Fruit fly (Drosophila melanogaster) whole organism, prepupa: Measurements from ENCODE around the gene CG12398.

Experiments used
- Blimp-1 ChIP-seq: fragments of 200-800 bp; sonication (Bioruptor generic); optimal IDR thresholded peaks from 3 replicates; lab custom pipeline; 2017; ENCODE audit warnings: missing biosample characterization, missing genetic modification characterization, mild to moderate bottlenecking, moderate library complexity, missing genetic modification reagents
- CG10631 ChIP-seq: fragments of 200-800 bp; sonication (Bioruptor generic); optimal IDR thresholded peaks from 2 replicates; lab custom pipeline; 2016; ENCODE audit warnings: missing biosample characterization, missing genetic modification characterization
- CG10669 ChIP-seq: fragments of 200-800 bp; sonication (Bioruptor generic); optimal IDR thresholded peaks from 3 replicates; lab custom pipeline; 2018; ENCODE audit warnings: missing biosample characterization, mild to moderate bottlenecking, missing genetic modification characterization, moderate library complexity
- CG11294 ChIP-seq: fragments of 200-800 bp; sonication (Bioruptor generic); IDR thresholded peaks from 2 replicates; pipeline ENCODE4 v1.3.6; 2022; ENCODE audit warnings: missing biosample characterization, missing genetic modification characterization
- CG16779 ChIP-seq: fragments of 200-800 bp; sonication (Bioruptor generic); optimal IDR thresholded peaks from 3 replicates; lab custom pipeline; 2017; ENCODE audit warnings: missing biosample characterization, mild to moderate bottlenecking, missing genetic modification characterization
- CG31627 ChIP-seq: fragments of 200-800 bp; sonication (Bioruptor generic); optimal IDR thresholded peaks from 3 replicates; lab custom pipeline; 2016; ENCODE audit warnings: missing biosample characterization, missing genetic modification characterization
- CG32006 ChIP-seq: fragments of 200-800 bp; sonication (Bioruptor generic); optimal IDR thresholded peaks from 3 replicates; lab custom pipeline; 2017; ENCODE audit warnings: missing biosample characterization, mild to moderate bottlenecking, missing genetic modification characterization
- CG34406 ChIP-seq: fragments of 200-800 bp; sonication (Bioruptor generic); optimal IDR thresholded peaks from 3 replicates; lab custom pipeline; 2016; ENCODE audit warnings: missing biosample characterization, missing genetic modification characterization
- CG6792 ChIP-seq: fragments of 200-800 bp; sonication (Bioruptor generic); optimal IDR thresholded peaks from 3 replicates; lab custom pipeline; 2016; ENCODE audit warnings: missing biosample characterization, missing genetic modification characterization
- CG6808 ChIP-seq: fragments of 200-800 bp; sonication (Bioruptor generic); optimal IDR thresholded peaks from 3 replicates; lab custom pipeline; 2017; ENCODE audit warnings: missing biosample characterization, missing genetic modification characterization, mild to moderate bottlenecking, moderate library complexity, missing genetic modification reagents
- CG6854 ChIP-seq: fragments of 200-800 bp; sonication (Bioruptor generic); optimal IDR thresholded peaks from 2 replicates; lab custom pipeline; 2017; ENCODE audit warnings: missing biosample characterization, mild to moderate bottlenecking, missing genetic modification characterization
- CG7368 ChIP-seq: fragments of 200-800 bp; sonication (Bioruptor generic); optimal IDR thresholded peaks from 3 replicates; lab custom pipeline; 2016; ENCODE audit warnings: missing biosample characterization, missing genetic modification characterization
- CG8119 ChIP-seq: fragments of 200-800 bp; sonication (Bioruptor generic); IDR thresholded peaks from 3 replicates; pipeline ENCODE4 v1.3.6; 2022; ENCODE audit warnings: missing biosample characterization, missing genetic modification characterization
- CG8319 ChIP-seq: fragments of 200-800 bp; sonication (Bioruptor generic); optimal IDR thresholded peaks from 3 replicates; lab custom pipeline; 2016; ENCODE audit warnings: missing biosample characterization, missing genetic modification characterization
- CG8632 ChIP-seq: fragments of 200-800 bp; sonication (Bioruptor generic); optimal IDR thresholded peaks from 3 replicates; lab custom pipeline; 2016; ENCODE audit warnings: missing biosample characterization, missing genetic modification characterization
- CG9139 ChIP-seq: fragments of 200-800 bp; sonication (Bioruptor generic); optimal IDR thresholded peaks from 3 replicates; lab custom pipeline; 2017; ENCODE audit warnings: missing biosample characterization, mild to moderate bottlenecking, missing genetic modification characterization
- Eip75B ChIP-seq: fragments of 200-800 bp; sonication (Bioruptor generic); optimal IDR thresholded peaks from 3 replicates; lab custom pipeline; 2016; ENCODE audit warnings: missing biosample characterization, missing genetic modification characterization
- Eip78C ChIP-seq: fragments of 200-800 bp; sonication (Bioruptor generic); peaks from one replicate; lab custom pipeline; 2016; ENCODE audit warnings: missing biosample characterization, missing genetic modification characterization
- Hr38 ChIP-seq: sonication (Bioruptor generic); optimal IDR thresholded peaks from 2 replicates; lab custom pipeline; 2016; ENCODE audit warnings: missing biosample characterization, missing genetic modification characterization
- Lpt ChIP-seq: fragments of 200-800 bp; sonication (Bioruptor generic); optimal IDR thresholded peaks from 3 replicates; lab custom pipeline; 2016; ENCODE audit warnings: missing biosample characterization, missing genetic modification characterization
- acj6 ChIP-seq: fragments of 200-800 bp; sonication (Bioruptor generic); optimal IDR thresholded peaks from 3 replicates; lab custom pipeline; 2016; ENCODE audit warnings: missing biosample characterization, missing genetic modification characterization
- dac ChIP-seq: fragments of 200-800 bp; sonication (Bioruptor generic); optimal IDR thresholded peaks from 2 replicates; lab custom pipeline; 2017; ENCODE audit warnings: missing biosample characterization, mild to moderate bottlenecking, missing genetic modification characterization
- dsx ChIP-seq: fragments of 200-800 bp; optimal IDR thresholded peaks from 3 replicates; lab custom pipeline; 2019; ENCODE audit warnings: missing biosample characterization, mild to moderate bottlenecking, missing genetic modification characterization, moderate library complexity; ENCODE audit not compliant: poor library complexity, severe bottlenecking
- eg ChIP-seq: fragments of 200-800 bp; sonication (Bioruptor generic); IDR thresholded peaks from 3 replicates; pipeline ENCODE4 v1.3.6; 2022; ENCODE audit warnings: missing biosample characterization, missing genetic modification characterization
- esn ChIP-seq: fragments of 200-800 bp; sonication (Bioruptor generic); optimal IDR thresholded peaks from 2 replicates; lab custom pipeline; 2016; ENCODE audit warnings: missing biosample characterization, mild to moderate bottlenecking, missing genetic modification characterization, moderate library complexity
- fd85E ChIP-seq: fragments of 200-800 bp; sonication (Bioruptor generic); optimal IDR thresholded peaks from 3 replicates; lab custom pipeline; 2016; ENCODE audit warnings: missing biosample characterization, missing genetic modification characterization
- fkh ChIP-seq: fragments of 200-800 bp; sonication (Bioruptor generic); optimal IDR thresholded peaks from 3 replicates; lab custom pipeline; 2017; ENCODE audit warnings: missing biosample characterization, mild to moderate bottlenecking, missing genetic modification characterization, moderate library complexity
- salr ChIP-seq, 2 experiments: fragments of 200-800 bp; sonication (Bioruptor generic); optimal IDR thresholded peaks; 3 replicates each; lab custom pipeline; 2016 to 2018; ENCODE audit warnings: missing biosample characterization in 2 of 2, missing genetic modification characterization in 2 of 2, mild to moderate bottlenecking in 1 of 2
- spab ChIP-seq: fragments of 200-800 bp; sonication (Bioruptor generic); optimal IDR thresholded peaks from 2 replicates; lab custom pipeline; 2017; ENCODE audit warnings: missing biosample characterization, mild to moderate bottlenecking, missing genetic modification characterization, missing genetic modification reagents
- topi ChIP-seq: fragments of 200-800 bp; sonication (Bioruptor generic); optimal IDR thresholded peaks from 3 replicates; lab custom pipeline; 2016; ENCODE audit warnings: missing biosample characterization, missing genetic modification characterization
- vri ChIP-seq: fragments of 200-800 bp; sonication (Bioruptor generic); optimal IDR thresholded peaks from 3 replicates; lab custom pipeline; 2016; ENCODE audit warnings: missing biosample characterization, mild to moderate bottlenecking, missing genetic modification characterization

The CG12398 gene

dm6 chrX:14868414-14868813 is 45.2 kb downstream of the CG12398 start (continued):
- TF ChIP-seq dac (GFP tag; lab: Kevin White, UChicago) = no peak
- TF ChIP-seq CG9139 = no peak
- TF ChIP-seq CG32006 (GFP tag; lab: Kevin White, UChicago) = no peak
- no peak for TF ChIP-seq CG8632 (GFP tag; lab: Kevin White, UChicago)
- peak; percentile 43; the same call in 1 of the 3 replicates for TF ChIP-seq eg (GFP tag; lab: Robert Waterston, UW)
- no peak for TF ChIP-seq fd85E (GFP tag; lab: Kevin White, UChicago)
- TF ChIP-seq Blimp-1 (GFP tag; lab: Kevin White, UChicago) = peak; percentile 40
- no peak for TF ChIP-seq topi (GFP tag; lab: Kevin White, UChicago)
- TF ChIP-seq Hr38 = no peak
- TF ChIP-seq CG34406 (GFP tag; lab: Kevin White, UChicago) = no peak
- TF ChIP-seq CG16779 = no peak
- TF ChIP-seq Lpt (GFP tag; lab: Kevin White, UChicago) = peak; percentile 4
- TF ChIP-seq CG7368 (GFP tag; lab: Kevin White, UChicago) = no peak
- no peak for TF ChIP-seq dsx
- no peak for TF ChIP-seq CG31627 (GFP tag; lab: Kevin White, UChicago)
- TF ChIP-seq esn (GFP tag; lab: Kevin White, UChicago) = no peak
- TF ChIP-seq CG10631 (GFP tag; lab: Kevin White, UChicago) = no peak
- TF ChIP-seq fkh = no peak
- peak; percentile 55 for TF ChIP-seq CG6854 (GFP tag; lab: Kevin White, UChicago)
- TF ChIP-seq CG10669 (GFP tag; lab: Kevin White, UChicago) = no peak
- no peak; the same call in 2 of the 3 replicates for TF ChIP-seq CG8119 (GFP tag; lab: Robert Waterston, UW)
- no peak for TF ChIP-seq CG6792
- TF ChIP-seq, all 60 proteins: peak for 6

dm6 chrX:14866911-14867310 is 46.7 kb downstream of the CG12398 start:
- TF ChIP-seq salr (GFP tag; optimal IDR thresholded peaks at IDR 0.05; lab: Kevin White, UChicago) (no peak), CG31627 (GFP tag; lab: Kevin White, UChicago) (no peak), CG11294 (no peak), acj6 (GFP tag; lab: Kevin White, UChicago) (no peak), Eip75B (GFP tag; lab: Kevin White, UChicago) (no peak), CG8632 (GFP tag; lab: Kevin White, UChicago) (no peak), spab (no peak)

- peak; percentile 25 for TF ChIP-seq Eip78C (GFP tag; lab: Kevin White, UChicago)
- no peak for TF ChIP-seq CG6808 (GFP tag; lab: Kevin White, UChicago)
- TF ChIP-seq CG8319 (GFP tag; lab: Kevin White, UChicago) = no peak
- TF ChIP-seq vri (GFP tag; lab: Kevin White, UChicago) = no peak
Observed at dm6 chrX:14862494-14862893, 51.1 kb downstream of the CG12398 start.
